Fruit fly (Drosophila melanogaster) whole organism, wandering third instar larva: ENCODE results near the gene CG18473.

Experiments used
- Abd-B ChIP-seq: fragments of >200 bp; optimal IDR thresholded peaks from 2 replicates; lab custom pipeline; 2017; ENCODE audit warnings: missing biosample characterization, missing genetic modification characterization
- CG32264 ChIP-seq: fragments of 200-800 bp; sonication (Bioruptor generic); optimal IDR thresholded peaks from 2 replicates; lab custom pipeline; 2016; ENCODE audit warnings: missing biosample characterization, missing genetic modification characterization
- CG9705 ChIP-seq: fragments of 200-800 bp; sonication (Bioruptor generic); optimal IDR thresholded peaks from 2 replicates; lab custom pipeline; 2018; ENCODE audit warnings: missing biosample characterization, mild to moderate bottlenecking, missing genetic modification characterization
- CrebA ChIP-seq: fragments of 200-800 bp; sonication (Bioruptor generic); optimal IDR thresholded peaks from 2 replicates; lab custom pipeline; 2016; ENCODE audit warnings: missing biosample characterization, mild to moderate bottlenecking, missing genetic modification characterization, borderline replicate concordance
- Dfd ChIP-seq: fragments of >200 bp; optimal IDR thresholded peaks from 2 replicates; lab custom pipeline; 2017; ENCODE audit warnings: missing biosample characterization, missing genetic modification characterization
- Dif ChIP-seq: fragments of 200-275, 200-300 bp; sonication (Bioruptor generic); optimal IDR thresholded peaks from 2 replicates; lab custom pipeline; 2018; ENCODE audit warnings: missing biosample characterization, missing genetic modification characterization; ENCODE audit not compliant: partially characterized antibody
- GATAd ChIP-seq: sonication (Bioruptor generic); optimal IDR thresholded peaks from 2 replicates; lab custom pipeline; 2016; ENCODE audit warnings: missing biosample characterization, missing genetic modification characterization
- HLH106 ChIP-seq: fragments of 200-800 bp; optimal IDR thresholded peaks from 3 replicates; lab custom pipeline; 2019; ENCODE audit warnings: missing biosample characterization, mild to moderate bottlenecking, missing genetic modification characterization, moderate library complexity
- Hnf4 ChIP-seq: fragments of 200-800 bp; sonication (Bioruptor generic); optimal IDR thresholded peaks from 2 replicates; lab custom pipeline; 2016; ENCODE audit warnings: missing biosample characterization, mild to moderate bottlenecking, missing genetic modification characterization
- Hr78 ChIP-seq: fragments of >200 bp; optimal IDR thresholded peaks from 2 replicates; lab custom pipeline; 2017; ENCODE audit warnings: missing biosample characterization, missing genetic modification characterization
- Hr83 ChIP-seq: fragments of 200-300 bp; sonication (Bioruptor generic); optimal IDR thresholded peaks from 2 replicates; lab custom pipeline; 2016; ENCODE audit warnings: missing biosample characterization, mild to moderate bottlenecking, missing genetic modification characterization, moderate library complexity; ENCODE audit not compliant: poor library complexity, severe bottlenecking
- Jra ChIP-seq: sonication (Bioruptor generic); optimal IDR thresholded peaks from 2 replicates; lab custom pipeline; 2016; ENCODE audit warnings: missing biosample characterization, missing genetic modification characterization
- Mio ChIP-seq: sonication (Bioruptor generic); optimal IDR thresholded peaks from 2 replicates; lab custom pipeline; 2016; ENCODE audit warnings: missing biosample characterization, missing genetic modification characterization
- Myc ChIP-seq: fragments of >200 bp; optimal IDR thresholded peaks from 2 replicates; lab custom pipeline; 2017
- N ChIP-seq: fragments of >200 bp; optimal IDR thresholded peaks from 2 replicates; lab custom pipeline; 2018; ENCODE audit warnings: missing biosample characterization, missing external identifiers, missing genetic modification characterization
- OdsH ChIP-seq: fragments of 200-800 bp; sonication (Bioruptor generic); optimal IDR thresholded peaks from 2 replicates; lab custom pipeline; 2016; ENCODE audit warnings: missing biosample characterization, mild to moderate bottlenecking, missing genetic modification characterization
- Rel ChIP-seq, 2 experiments: fragments of 200-800 bp; sonication (Bioruptor generic) in 1 of 2; optimal IDR thresholded peaks; 2 replicates in 1 of 2; 3 replicates in 1 of 2; lab custom pipeline; 2016 to 2019; ENCODE audit warnings: mild to moderate bottlenecking in 2 of 2, missing biosample characterization in 2 of 2, missing genetic modification characterization in 2 of 2, moderate library complexity in 1 of 2
- Sp1 ChIP-seq: fragments of 200-800 bp; sonication (Bioruptor generic); optimal IDR thresholded peaks from 3 replicates; lab custom pipeline; 2019; ENCODE audit warnings: missing biosample characterization, mild to moderate bottlenecking, missing genetic modification characterization, moderate library complexity
- Vsx2 ChIP-seq: fragments of 200-300, 225-300 bp; sonication (Bioruptor generic); optimal IDR thresholded peaks from 2 replicates; lab custom pipeline; 2018; ENCODE audit warnings: missing biosample characterization, missing genetic modification characterization; ENCODE audit not compliant: partially characterized antibody
- br ChIP-seq: fragments of 200-800 bp; sonication (Bioruptor generic); optimal IDR thresholded peaks from 2 replicates; lab custom pipeline; 2016; ENCODE audit warnings: missing biosample characterization, missing genetic modification characterization
- brk ChIP-seq: fragments of 200-800 bp; sonication (Bioruptor generic); optimal IDR thresholded peaks from 2 replicates; lab custom pipeline; 2016; ENCODE audit warnings: missing biosample characterization, mild to moderate bottlenecking, missing genetic modification characterization
- dl ChIP-seq, 2 experiments: fragments of 175-275, 200-275 bp in 1 of 2; fragments of 200-275 bp in 1 of 2; sonication (Bioruptor generic); optimal IDR thresholded peaks; lab custom pipeline; 2018; ENCODE audit warnings: mild to moderate bottlenecking in 2 of 2, missing biosample characterization in 2 of 2, missing genetic modification characterization in 2 of 2, moderate library complexity in 2 of 2; ENCODE audit not compliant: partially characterized antibody in 2 of 2, insufficient read depth in 1 of 2
- dmrt93B ChIP-seq: fragments of 200-800 bp; sonication (Bioruptor generic); optimal IDR thresholded peaks from 2 replicates; lab custom pipeline; 2018; ENCODE audit warnings: missing biosample characterization, mild to moderate bottlenecking, missing genetic modification characterization
- dsf ChIP-seq: sonication (Bioruptor generic); optimal IDR thresholded peaks from 2 replicates; lab custom pipeline; 2016; ENCODE audit warnings: missing biosample characterization, missing genetic modification characterization, borderline replicate concordance
- ey ChIP-seq: fragments of 200-800 bp; sonication (Bioruptor generic); optimal IDR thresholded peaks from 2 replicates; lab custom pipeline; 2016; ENCODE audit warnings: missing biosample characterization, missing genetic modification characterization
- foxo ChIP-seq, 2 experiments: fragments of 200-800 bp; sonication (Bioruptor generic); optimal IDR thresholded peaks; 2 replicates in 1 of 2; 3 replicates in 1 of 2; lab custom pipeline; 2016 to 2017; ENCODE audit warnings: missing biosample characterization in 2 of 2, missing genetic modification characterization in 2 of 2
- fru ChIP-seq: fragments of 200-800 bp; sonication (Bioruptor generic); optimal IDR thresholded peaks from 3 replicates; lab custom pipeline; 2016; ENCODE audit warnings: missing biosample characterization, mild to moderate bottlenecking, missing genetic modification characterization
- h ChIP-seq: fragments of 200-800 bp; sonication (Bioruptor generic); optimal IDR thresholded peaks from 3 replicates; lab custom pipeline; 2016; ENCODE audit warnings: missing biosample characterization, mild to moderate bottlenecking, missing genetic modification characterization
- jim ChIP-seq: fragments of 175-275, 200-325 bp; sonication (Bioruptor generic); optimal IDR thresholded peaks from 2 replicates; lab custom pipeline; 2016; ENCODE audit warnings: missing biosample characterization, mild to moderate bottlenecking, missing genetic modification characterization
- lola ChIP-seq: fragments of >200 bp; optimal IDR thresholded peaks from 2 replicates; lab custom pipeline; 2017; ENCODE audit warnings: missing biosample characterization, missing genetic modification characterization
- pan ChIP-seq: fragments of >200 bp; optimal IDR thresholded peaks from 2 replicates; lab custom pipeline; 2017
- psq ChIP-seq: fragments of 200-800 bp; sonication (Bioruptor generic); optimal IDR thresholded peaks from 3 replicates; lab custom pipeline; 2017; ENCODE audit warnings: missing biosample characterization, mild to moderate bottlenecking, missing genetic modification characterization, moderate library complexity
- rgr ChIP-seq: fragments of 200-800 bp; sonication (Bioruptor generic); optimal IDR thresholded peaks from 3 replicates; lab custom pipeline; 2016; ENCODE audit warnings: missing biosample characterization, mild to moderate bottlenecking, missing genetic modification characterization
- sage ChIP-seq: fragments of 200-800 bp; sonication (Bioruptor generic); optimal IDR thresholded peaks from 2 replicates; lab custom pipeline; 2016; ENCODE audit warnings: missing biosample characterization, mild to moderate bottlenecking, missing genetic modification characterization
- sv ChIP-seq: fragments of 200-800 bp; sonication (Bioruptor generic); optimal IDR thresholded peaks from 3 replicates; lab custom pipeline; 2016; ENCODE audit warnings: missing biosample characterization, missing genetic modification characterization
- tai ChIP-seq: sonication (Bioruptor generic); optimal IDR thresholded peaks from 2 replicates; lab custom pipeline; 2016; ENCODE audit warnings: missing biosample characterization, missing genetic modification characterization
- usp ChIP-seq: fragments of >200 bp; optimal IDR thresholded peaks from 2 replicates; lab custom pipeline; 2017; ENCODE audit warnings: missing biosample characterization, missing genetic modification characterization
- woc ChIP-seq: sonication (Bioruptor generic); optimal IDR thresholded peaks from 2 replicates; lab custom pipeline; 2016; ENCODE audit warnings: missing biosample characterization, mild to moderate bottlenecking, missing genetic modification characterization

Gene CG18473

dm6 chr3R:9340076-9340315, 23.1 kb upstream of the CG18473 start, which contains the start of gene drn:
Gene drn, plus strand, starts transcription at chr3R:9340216.
- no peak for TF ChIP-seq sv (GFP tag; lab: Kevin White, UChicago)

- TF ChIP-seq jim (GFP tag; lab: Kevin White, UChicago) (no peak), ey (GFP tag; lab: Kevin White, UChicago) (peak; percentile 57), Hr83 (GFP tag; lab: Kevin White, UChicago) (no peak), br (GFP tag; lab: Kevin White, UChicago) (peak; percentile 71), Myc (no peak), CG9705 (GFP tag; lab: Kevin White, UChicago) (peak; percentile 75), Abd-B (GFP tag; lab: Kevin White, UChicago) (no peak), CrebA (GFP tag; lab: Kevin White, UChicago) (peak; percentile 45), dmrt93B (GFP tag; lab: Kevin White, UChicago) (peak; percentile 85), Dif (no peak), tai (GFP tag; lab: Kevin White, UChicago) (peak; percentile 18), sv (GFP tag; lab: Kevin White, UChicago) (peak; percentile 73), dl (GFP tag; optimal IDR thresholded peaks at IDR 0.05; lab: Kevin White, UChicago; ENCODE audit: insufficient read depth in 1 of 2, partially characterized antibody in 2 of 2) (no peak), Hr78 (no peak), foxo (GFP tag; optimal IDR thresholded peaks at IDR 0.05; lab: Kevin White, UChicago) (peak; percentile 35 to 89), Rel (GFP tag; optimal IDR thresholded peaks at IDR 0.05; lab: Kevin White, UChicago) (no peak), Rel (tag; optimal IDR thresholded peaks at IDR 0.05; lab: Kevin White, UChicago) (peak; percentile 66), dsf (GFP tag; lab: Kevin White, UChicago) (no peak), Jra (GFP tag; lab: Kevin White, UChicago) (no peak), h (peak; percentile 71), Sp1 (GFP tag; lab: Kevin White, UChicago) (peak; percentile 91), sage (GFP tag; lab: Kevin White, UChicago) (no peak), Dfd (GFP tag; lab: Kevin White, UChicago) (no peak), Hnf4 (GFP tag; lab: Kevin White, UChicago) (peak; percentile 60), Mio (GFP tag; lab: Kevin White, UChicago) (peak; percentile 35), CG32264 (no peak), psq (GFP tag; lab: Kevin White, UChicago) (peak; percentile 78), lola (GFP tag; lab: Kevin White, UChicago) (no peak), brk (GFP tag; lab: Kevin White, UChicago) (no peak), rgr (peak; percentile 87), Vsx2 (GFP tag; lab: Kevin White, UChicago) (no peak), pan (peak; percentile 31), fru (GFP tag; lab: Kevin White, UChicago) (peak; percentile 79), woc (GFP tag; lab: Kevin White, UChicago) (peak; percentile 47), OdsH (GFP tag; lab: Kevin White, UChicago) (peak; percentile 85), GATAd (no peak), usp (no peak), N (GFP tag; lab: Kevin White, UChicago) (no peak), HLH106 (peak; percentile 91)
Observed at dm6 chr3R:9340425-9341188, 22.5 kb upstream of the CG18473 start.
